Fruit fly (Drosophila melanogaster): ENCODE measurements around the gene CG5026.

Gene CG5026

dm6 chr3L:8985848-8986320 lies 17.6 kb downstream of the CG5026 start, which contains the start of gene Galk (continued):
- TF ChIP-seq gcm (GFP tag; optimal IDR thresholded peaks at IDR 0.05), result peak; percentile 44
- no peak for TF ChIP-seq CG15073 (GFP tag; optimal IDR thresholded peaks at IDR 0.05)
- peak; percentile 42 for TF ChIP-seq scrt (GFP tag; optimal IDR thresholded peaks at IDR 0.05)
- TF ChIP-seq Hr51 (GFP tag; optimal IDR thresholded peaks at IDR 0.05), result peak in 1 of 2 experiments; percentile 25
- no peak for TF ChIP-seq tna (GFP tag; IDR thresholded peaks at IDR 0.05; ENCODE audit: partially characterized antibody)
- peak; percentile 65 for TF ChIP-seq onecut (GFP tag; IDR thresholded peaks at IDR 0.05)
- peak; percentile 31; the same call in 1 of the 2 replicates for TF ChIP-seq cas (GFP tag; IDR thresholded peaks at IDR 0.05)
- peak; percentile 75 for TF ChIP-seq kni (GFP tag; optimal IDR thresholded peaks at IDR 0.05)
- peak; percentile 63 for TF ChIP-seq nerfin-1 (tag; optimal IDR thresholded peaks at IDR 0.05)
- TF ChIP-seq knrl (GFP tag; IDR thresholded peaks at IDR 0.05; ENCODE audit: partially characterized antibody), result no peak
- TF ChIP-seq CG1602 (GFP tag; optimal IDR thresholded peaks at IDR 0.05), result peak; percentile 4
- TF ChIP-seq Aef1 (GFP tag; IDR thresholded peaks at IDR 0.05), result peak; percentile 53; the same call in 1 of the 3 replicates
- peak; percentile 69 for TF ChIP-seq CG15269 (tag; optimal IDR thresholded peaks at IDR 0.05)
- peak; percentile 45 for TF ChIP-seq CG5180 (GFP tag; optimal IDR thresholded peaks at IDR 0.05)
- no peak for TF ChIP-seq CTCF (GFP tag; optimal IDR thresholded peaks at IDR 0.05)
- peak; percentile 23 for TF ChIP-seq CG9876 (GFP tag; optimal IDR thresholded peaks at IDR 0.05)
- peak; percentile 10 for TF ChIP-seq Hsf (GFP tag; optimal IDR thresholded peaks at IDR 0.05)
- TF ChIP-seq gem (tag; optimal IDR thresholded peaks at IDR 0.05), result no peak
- TF ChIP-seq kah (GFP tag; optimal IDR thresholded peaks at IDR 0.05), result peak; percentile 30
- peak; percentile 50 for TF ChIP-seq CG14667 (GFP tag; IDR thresholded peaks at IDR 0.05)
- peak; percentile 50; the same call in 1 of the 2 replicates for TF ChIP-seq CG5953 (GFP tag; IDR thresholded peaks at IDR 0.05)
- no peak for TF ChIP-seq D19A (tag; optimal IDR thresholded peaks at IDR 0.05)
- TF ChIP-seq sob (GFP tag; IDR thresholded peaks at IDR 0.05), result peak; percentile 78
- peak in 1 of 2 experiments; percentile 4 for TF ChIP-seq chif (GFP tag; optimal IDR thresholded peaks at IDR 0.05)
- TF ChIP-seq Jarid2 (GFP tag; optimal IDR thresholded peaks at IDR 0.05), result peak; percentile 56
- TF ChIP-seq CrebB (tag; optimal IDR thresholded peaks at IDR 0.05), result peak; percentile 70
- TF ChIP-seq mam (GFP tag; optimal IDR thresholded peaks at IDR 0.05), result peak; percentile 82
- TF ChIP-seq CG3995 (GFP tag; optimal IDR thresholded peaks at IDR 0.05), result no peak
- peak; percentile 24 for TF ChIP-seq fd3F (GFP tag; optimal IDR thresholded peaks at IDR 0.05)
- no peak for TF ChIP-seq CG12744 (GFP tag; optimal IDR thresholded peaks at IDR 0.05)
- TF ChIP-seq Doc2 (GFP tag; IDR thresholded peaks at IDR 0.05), result no peak
- TF ChIP-seq CG17359 (tag; optimal IDR thresholded peaks at IDR 0.05), result peak; percentile 55
- peak; percentile 56 for TF ChIP-seq zfh2 (GFP tag; optimal IDR thresholded peaks at IDR 0.05)
- no peak for TF ChIP-seq jigr1 (GFP tag; IDR thresholded peaks at IDR 0.05)
- no peak for TF ChIP-seq Gsc (GFP tag; IDR thresholded peaks at IDR 0.05)
- peak; percentile 46 for TF ChIP-seq CG1792 (GFP tag; optimal IDR thresholded peaks at IDR 0.05)
- peak; percentile 72 for TF ChIP-seq CG4282 (GFP tag; optimal IDR thresholded peaks at IDR 0.05)
- no peak for TF ChIP-seq CG2202 (tag; optimal IDR thresholded peaks at IDR 0.05)
- no peak for TF ChIP-seq gsb-n (tag; optimal IDR thresholded peaks at IDR 0.05)
- TF ChIP-seq Hand (GFP tag; optimal IDR thresholded peaks at IDR 0.05), result peak; percentile 54
- peak; percentile 42 for TF ChIP-seq CG8281 (tag; optimal IDR thresholded peaks at IDR 0.05)
- TF ChIP-seq Mrtf (GFP tag; IDR thresholded peaks at IDR 0.05), result peak; percentile 52; the same call in 1 of the 3 replicates
- TF ChIP-seq fru (optimal IDR thresholded peaks at IDR 0.05), result no peak
- TF ChIP-seq Ravus (GFP tag; IDR thresholded peaks at IDR 0.05), result peak; percentile 4; the same call in 1 of the 2 replicates
- peak; percentile 72 for TF ChIP-seq CG15514 (GFP tag; optimal IDR thresholded peaks at IDR 0.05)
- peak; percentile 24 for TF ChIP-seq luna (GFP tag; optimal IDR thresholded peaks at IDR 0.05)
- TF ChIP-seq CG7987 (GFP tag; optimal IDR thresholded peaks at IDR 0.05), result peak; percentile 33
- peak; percentile 40; the same call in 1 of the 2 replicates for TF ChIP-seq rib (GFP tag; IDR thresholded peaks at IDR 0.05)
- no peak for TF ChIP-seq eyg (GFP tag; optimal IDR thresholded peaks at IDR 0.05)
- TF ChIP-seq CG6765 (GFP tag; optimal IDR thresholded peaks at IDR 0.05), result peak; percentile 68
- peak; percentile 72 for TF ChIP-seq CG11247 (GFP tag; IDR thresholded peaks at IDR 0.05)
